Worm (Caenorhabditis elegans) whole organism, L1 larva: Measurements from ENCODE around the gene ugtp-1.

Source experiments
- Y116A8C.19 ChIP-seq: sonication (generic microtip); optimal IDR thresholded peaks from 2 replicates; lab custom pipeline; 2016; ENCODE audit warnings: missing compliant biosample characterization, missing genetic modification characterization, borderline replicate concordance
- efl-1 ChIP-seq, 4 experiments: fragments of 150-350 bp; optimal IDR thresholded peaks in 3 of 4; peaks in 1 of 4; 1 replicate in 1 of 4; 2 replicates in 3 of 4; lab custom pipeline; 2014; ENCODE audit warnings: missing biosample characterization in 2 of 4, missing genetic modification characterization in 2 of 4, missing genetic modification reagents in 2 of 4
- elt-2 ChIP-seq: sonication (generic microtip); optimal IDR thresholded peaks from 2 replicates; lab custom pipeline; 2016; ENCODE audit warnings: missing genetic modification characterization, mild to moderate bottlenecking, inconsistent platforms, missing compliant biosample characterization, missing genetic modification reagents
- elt-3 ChIP-seq, 6 experiments: fragments of 150-350 bp in 1 of 6; sonication (generic microtip); optimal IDR thresholded peaks; 2 replicates each; lab custom pipeline; 2017 to 2018; ENCODE audit warnings: missing biosample characterization in 6 of 6, missing genetic modification characterization in 6 of 6, inconsistent platforms in 1 of 6
- fos-1 ChIP-seq: fragments of 150-350 bp; optimal IDR thresholded peaks from 2 replicates; lab custom pipeline; 2014; ENCODE audit warnings: missing biosample characterization, missing genetic modification characterization
- isw-1 ChIP-seq: fragments of 200-800 bp; sonication (Bioruptor generic); IDR thresholded peaks from 2 replicates; pipeline ENCODE4 v1.3.6; 2022; ENCODE audit warnings: missing genetic modification characterization, missing compliant biosample characterization
- jun-1 ChIP-seq: fragments of 150-350 bp; optimal IDR thresholded peaks from 2 replicates; lab custom pipeline; 2014; ENCODE audit warnings: missing biosample characterization, missing genetic modification reagents, missing genetic modification characterization
- lin-39 ChIP-seq: fragments of 150-350 bp; optimal IDR thresholded peaks from 2 replicates; lab custom pipeline; 2014; ENCODE audit warnings: missing biosample characterization, missing genetic modification reagents, missing genetic modification characterization
- mef-2 ChIP-seq: fragments of 150-350 bp; optimal IDR thresholded peaks from 2 replicates; lab custom pipeline; 2014; ENCODE audit warnings: missing biosample characterization, missing genetic modification characterization
- nhr-237 ChIP-seq: fragments of 150-350 bp; optimal IDR thresholded peaks from 2 replicates; lab custom pipeline; 2014; ENCODE audit warnings: missing biosample characterization, missing genetic modification characterization
- pqm-1 ChIP-seq: sonication (generic microtip); optimal IDR thresholded peaks from 3 replicates; lab custom pipeline; 2017; ENCODE audit warnings: missing biosample characterization, missing genetic modification characterization
- skn-1 ChIP-seq: fragments of 150-350 bp; optimal IDR thresholded peaks from 2 replicates; lab custom pipeline; 2014; ENCODE audit warnings: missing biosample characterization, missing genetic modification characterization
- swsn-7 ChIP-seq: sonication (generic microtip); optimal IDR thresholded peaks from 2 replicates; lab custom pipeline; 2016; ENCODE audit warnings: missing genetic modification characterization, missing compliant biosample characterization
- ztf-11 ChIP-seq, 2 experiments: sonication (generic microtip); optimal IDR thresholded peaks; 2 replicates each; lab custom pipeline; 2016 to 2017; ENCODE audit warnings: missing genetic modification characterization in 2 of 2, missing biosample characterization in 1 of 2, missing compliant biosample characterization in 1 of 2

ce11 chrIII:8763111-8763510, 12.6 kb upstream of the ugtp-1 start:
- TF ChIP-seq ztf-11 (tag; optimal IDR thresholded peaks at IDR 0.05; lab: Kevin White, UChicago) (no peak), skn-1 (tag; lab: Kevin White, UChicago) (no peak), pqm-1 (tag; lab: Kevin White, UChicago) (no peak), lin-39 (tag; lab: Kevin White, UChicago) (no peak), jun-1 (tag; lab: Kevin White, UChicago) (no peak), mef-2 (tag; lab: Kevin White, UChicago) (no peak), elt-3 (tag; optimal IDR thresholded peaks at IDR 0.05; lab: Kevin White, UChicago) (no peak), elt-2 (tag; lab: Kevin White, UChicago) (no peak), fos-1 (tag; lab: Kevin White, UChicago) (no peak), swsn-7 (tag; lab: Kevin White, UChicago) (no peak), isw-1 (GFP tag; lab: Robert Waterston, UW) (no peak), efl-1 (optimal IDR thresholded peaks at IDR 0.05; lab: Kevin White, UChicago) (no peak), efl-1 (GFP tag; optimal IDR thresholded peaks at IDR 0.05 in 1 of 2; lab: Kevin White, UChicago) (peak in 1 of 2 experiments; percentile 79), nhr-237 (no peak), Y116A8C.19 (tag; lab: Kevin White, UChicago) (no peak)
